Worm (Caenorhabditis elegans) whole organism, mixed stage, embryonic: ENCODE results near the gene T05E12.3.

Experiments
- M03D4.4 ChIP-seq: sonication (generic microtip); optimal IDR thresholded peaks from 2 replicates; lab custom pipeline; 2017; ENCODE audit warnings: mild to moderate bottlenecking, missing genetic modification characterization, missing compliant biosample characterization
- bed-3 ChIP-seq: fragments of 200-800 bp; sonication (Bioruptor generic); optimal IDR thresholded peaks from 3 replicates; lab custom pipeline; 2018; ENCODE audit warnings: mild to moderate bottlenecking, missing genetic modification characterization, moderate library complexity, missing compliant biosample characterization
- ceh-39 ChIP-seq: fragments of 150-350 bp; optimal IDR thresholded peaks from 2 replicates; lab custom pipeline; 2014; ENCODE audit warnings: missing biosample characterization, missing genetic modification characterization
- ceh-43 ChIP-seq: fragments of 200-800 bp; sonication (Bioruptor generic); optimal IDR thresholded peaks from 2 replicates; lab custom pipeline; 2018; ENCODE audit warnings: mild to moderate bottlenecking, missing genetic modification characterization, moderate library complexity, missing compliant biosample characterization
- ceh-83 ChIP-seq: fragments of 200-800 bp; sonication (Bioruptor generic); optimal IDR thresholded peaks from 2 replicates; lab custom pipeline; 2018; ENCODE audit warnings: mild to moderate bottlenecking, missing genetic modification characterization, missing compliant biosample characterization
- cnd-1 ChIP-seq: fragments of 200-800 bp; sonication (Bioruptor generic); optimal IDR thresholded peaks from 2 replicates; lab custom pipeline; 2018; ENCODE audit warnings: mild to moderate bottlenecking, missing genetic modification characterization, missing compliant biosample characterization
- elt-1 ChIP-seq: sonication (generic microtip); optimal IDR thresholded peaks from 2 replicates; lab custom pipeline; 2017; ENCODE audit warnings: missing genetic modification characterization, mild to moderate bottlenecking, missing compliant biosample characterization, antibody characterized with exemption, moderate library complexity, borderline replicate concordance; ENCODE audit not compliant: insufficient read depth
- elt-3 ChIP-seq: fragments of 150-350 bp; optimal IDR thresholded peaks from 2 replicates; lab custom pipeline; 2014; ENCODE audit warnings: missing biosample characterization, missing genetic modification characterization
- flh-1 ChIP-seq: fragments of 200-800 bp; sonication (Bioruptor generic); optimal IDR thresholded peaks from 2 replicates; lab custom pipeline; 2018; ENCODE audit warnings: mild to moderate bottlenecking, missing genetic modification characterization, moderate library complexity, missing compliant biosample characterization
- ham-2 ChIP-seq: fragments of 200-800 bp; sonication (Bioruptor generic); optimal IDR thresholded peaks from 2 replicates; lab custom pipeline; 2018; ENCODE audit warnings: mild to moderate bottlenecking, missing genetic modification characterization, missing compliant biosample characterization
- lin-13 ChIP-seq: fragments of 150-350 bp; optimal IDR thresholded peaks from 2 replicates; lab custom pipeline; 2014; ENCODE audit warnings: missing biosample characterization, missing genetic modification characterization
- lsy-2 ChIP-seq: fragments of 150-350 bp; optimal IDR thresholded peaks from 2 replicates; lab custom pipeline; 2014; ENCODE audit warnings: missing biosample characterization, missing genetic modification characterization
- mab-5 ChIP-seq: fragments of 150-350 bp; optimal IDR thresholded peaks from 2 replicates; lab custom pipeline; 2014; ENCODE audit warnings: missing biosample characterization, missing genetic modification characterization
- mep-1 ChIP-seq: fragments of 150-350 bp; optimal IDR thresholded peaks from 2 replicates; lab custom pipeline; 2017; ENCODE audit warnings: missing biosample characterization, missing genetic modification reagents, missing genetic modification characterization, inconsistent platforms
- mls-2 ChIP-seq: sonication (generic microtip); optimal IDR thresholded peaks from 2 replicates; lab custom pipeline; 2016; ENCODE audit warnings: mild to moderate bottlenecking, missing genetic modification characterization, moderate library complexity, missing compliant biosample characterization
- nhr-12 ChIP-seq: fragments of 150-350 bp; optimal IDR thresholded peaks from 2 replicates; lab custom pipeline; 2014; ENCODE audit warnings: missing biosample characterization, missing genetic modification characterization
- nhr-237 ChIP-seq: fragments of 150-350 bp; optimal IDR thresholded peaks from 2 replicates; lab custom pipeline; 2014; ENCODE audit warnings: missing biosample characterization, missing genetic modification characterization
- nhr-76 ChIP-seq: sonication (generic microtip); optimal IDR thresholded peaks from 2 replicates; lab custom pipeline; 2017; ENCODE audit warnings: missing biosample characterization, missing genetic modification characterization
- pha-4 ChIP-seq: fragments of 150-350 bp; optimal IDR thresholded peaks from 2 replicates; lab custom pipeline; 2018; ENCODE audit warnings: missing biosample characterization, missing genetic modification reagents, missing genetic modification characterization
- sem-2 ChIP-seq: fragments of 200-800 bp; sonication (Bioruptor generic); optimal IDR thresholded peaks from 2 replicates; lab custom pipeline; 2018; ENCODE audit warnings: mild to moderate bottlenecking, missing genetic modification characterization, missing compliant biosample characterization
- snpc-4 ChIP-seq: fragments of 150-350 bp; optimal IDR thresholded peaks from 2 replicates; lab custom pipeline; 2014; ENCODE audit warnings: missing biosample characterization, missing genetic modification characterization
- tbx-8 ChIP-seq: fragments of 200-800 bp; sonication (Bioruptor generic); optimal IDR thresholded peaks from 2 replicates; lab custom pipeline; 2018; ENCODE audit warnings: mild to moderate bottlenecking, missing genetic modification characterization, moderate library complexity, missing compliant biosample characterization
- unc-120 ChIP-seq: sonication (generic microtip); optimal IDR thresholded peaks from 2 replicates; lab custom pipeline; 2017; ENCODE audit warnings: missing genetic modification characterization, missing compliant biosample characterization; ENCODE audit not compliant: poor library complexity, severe bottlenecking
- unc-39 ChIP-seq: fragments of 150-350 bp; optimal IDR thresholded peaks from 2 replicates; lab custom pipeline; 2014; ENCODE audit warnings: missing biosample characterization, missing genetic modification characterization
- unc-62 ChIP-seq: fragments of 150-350 bp; optimal IDR thresholded peaks from 2 replicates; lab custom pipeline; 2014; ENCODE audit warnings: missing biosample characterization, missing genetic modification reagents, missing genetic modification characterization
- zip-8 ChIP-seq: fragments of 150-350 bp; optimal IDR thresholded peaks from 2 replicates; lab custom pipeline; 2014; ENCODE audit warnings: missing biosample characterization, missing genetic modification characterization
- ztf-11 ChIP-seq: fragments of 150-350 bp; optimal IDR thresholded peaks from 2 replicates; lab custom pipeline; 2014; ENCODE audit warnings: missing biosample characterization, missing genetic modification characterization

T05E12.3 gene

ce11 chrV:17079795-17080194, 2.0 kb upstream of the T05E12.3 start, which contains the start of gene srw-20:
Gene srw-20 (minus strand): TSS chrV:17079895.
- no peak for TF ChIP-seq lin-13 (tag; lab: Kevin White, UChicago)
- no peak for TF ChIP-seq M03D4.4 (tag; lab: Kevin White, UChicago)
- TF ChIP-seq sem-2 (GFP tag; lab: Kevin White, UChicago) = no peak
- no peak for TF ChIP-seq zip-8 (tag; lab: Kevin White, UChicago)
- TF ChIP-seq lsy-2 (tag; lab: Kevin White, UChicago) = no peak
- TF ChIP-seq ceh-39 = no peak
- TF ChIP-seq tbx-8 (GFP tag; lab: Kevin White, UChicago) = no peak
- TF ChIP-seq nhr-12 (tag; lab: Kevin White, UChicago) = no peak
- TF ChIP-seq nhr-237 (tag; lab: Kevin White, UChicago) = no peak
- no peak for TF ChIP-seq ceh-43 (GFP tag; lab: Kevin White, UChicago)
- TF ChIP-seq ztf-11 (tag; lab: Kevin White, UChicago) = no peak
- TF ChIP-seq bed-3 (GFP tag; lab: Kevin White, UChicago) = no peak
- TF ChIP-seq elt-3 = no peak
- TF ChIP-seq mab-5 (tag; lab: Kevin White, UChicago) = no peak

ce11 chrV:17075900-17076299, 1.9 kb downstream of the T05E12.3 start, which contains the start of gene str-125:
Gene str-125 (minus strand): TSS chrV:17076000.
- TF ChIP-seq cnd-1 (tag; lab: Kevin White, UChicago) (no peak), unc-62 (GFP tag; lab: Kevin White, UChicago) (no peak)

- no peak for TF ChIP-seq cnd-1 (tag; lab: Kevin White, UChicago)
- TF ChIP-seq flh-1 (GFP tag; lab: Kevin White, UChicago) = no peak
- TF ChIP-seq lin-13 (tag; lab: Kevin White, UChicago) = no peak
- TF ChIP-seq unc-120 (tag; lab: Kevin White, UChicago) = no peak
- no peak for TF ChIP-seq ztf-11 (tag; lab: Kevin White, UChicago)
- no peak for TF ChIP-seq M03D4.4 (tag; lab: Kevin White, UChicago)
- no peak for TF ChIP-seq tbx-8 (GFP tag; lab: Kevin White, UChicago)
- no peak for TF ChIP-seq nhr-12 (tag; lab: Kevin White, UChicago)
- TF ChIP-seq zip-8 (tag; lab: Kevin White, UChicago) = no peak
- no peak for TF ChIP-seq elt-1 (tag; lab: Kevin White, UChicago)
- no peak for TF ChIP-seq ceh-43 (GFP tag; lab: Kevin White, UChicago)
- no peak for TF ChIP-seq mep-1
- TF ChIP-seq, all 35 proteins: peak for 0
Measured at ce11 chrV:17071578-17071977, 6.2 kb downstream of the T05E12.3 start, which contains the start of gene srbc-14. Gene srbc-14 (minus strand): TSS chrV:17071678.

- TF ChIP-seq snpc-4 (tag; lab: Kevin White, UChicago) (no peak), ham-2 (GFP tag; lab: Kevin White, UChicago) (no peak), zip-8 (tag; lab: Kevin White, UChicago) (no peak), cnd-1 (tag; lab: Kevin White, UChicago) (no peak)
Measured at ce11 chrV:17068839-17069238, 8.9 kb downstream of the T05E12.3 start, which contains the start of gene T05E12.8. Gene T05E12.8 (plus strand): TSS chrV:17069139.

ce11 chrV:17066634-17067033, 11.2 kb downstream of the T05E12.3 start:
- no peak for TF ChIP-seq tbx-8 (GFP tag; lab: Kevin White, UChicago)
- TF ChIP-seq lin-13 (tag; lab: Kevin White, UChicago) = no peak
- TF ChIP-seq ceh-83 = no peak
- TF ChIP-seq mls-2 (tag; lab: Kevin White, UChicago) = no peak
- TF ChIP-seq, all 35 proteins: peak for 0

- no peak for TF ChIP-seq nhr-76 (tag; lab: Kevin White, UChicago)
- no peak for TF ChIP-seq M03D4.4 (tag; lab: Kevin White, UChicago)
- TF ChIP-seq ham-2 (GFP tag; lab: Kevin White, UChicago) = no peak
Measured at ce11 chrV:17064676-17065075, 13.1 kb downstream of the T05E12.3 start, which contains the start of gene srh-255. Gene srh-255 (plus strand): TSS chrV:17064976.

ce11 chrV:17061585-17061984, 16.2 kb downstream of the T05E12.3 start, which contains the start of gene F28B1.9:
Gene F28B1.9 (plus strand): TSS chrV:17061885.
- TF ChIP-seq bed-3 (GFP tag; lab: Kevin White, UChicago) (no peak), unc-39 (tag; lab: Kevin White, UChicago) (no peak), elt-3 (no peak), ceh-39 (no peak), ceh-43 (GFP tag; lab: Kevin White, UChicago) (no peak), snpc-4 (tag; lab: Kevin White, UChicago) (no peak), pha-4 (tag; lab: Kevin White, UChicago) (no peak)
